Worm (Caenorhabditis elegans): ENCODE results near the gene sul-2.

DNA sequence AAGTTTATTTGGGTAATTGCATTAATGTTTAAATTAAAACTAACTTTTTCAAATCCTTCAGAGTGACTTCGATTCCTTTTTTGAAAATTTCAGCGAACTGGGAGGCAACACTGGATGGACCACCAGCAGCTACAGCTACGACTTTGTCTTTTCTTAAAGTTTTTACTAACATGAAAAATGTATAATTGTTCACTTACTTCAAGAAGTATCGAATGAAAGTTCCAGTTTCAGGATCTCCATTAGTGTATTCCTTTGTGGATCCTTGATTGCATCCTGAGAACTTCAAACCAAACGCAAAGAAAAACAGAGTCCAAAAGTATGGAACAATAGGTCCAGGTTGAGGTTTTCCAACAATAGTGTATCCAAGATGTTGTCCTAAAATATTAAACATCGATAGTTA lies 39.4 kb downstream of the sul-2 start:
- TF ChIP-seq flt-1 (GFP tag; IDR thresholded peaks at IDR 0.05): no peak
- no peak for TF ChIP-seq ztf-29 (GFP tag; IDR thresholded peaks at IDR 0.05)
- TF ChIP-seq T22C8.4 (GFP tag; IDR thresholded peaks at IDR 0.05): no peak
- TF ChIP-seq cog-1 (tag; optimal IDR thresholded peaks at IDR 0.05): no peak
- no peak for TF ChIP-seq ref-1 (GFP tag; conservative IDR thresholded peaks at IDR 0.05)

All from whole organism, midembryonic.